Fruit fly (Drosophila melanogaster) whole organism, embryonic: ENCODE data around the gene Vha16-3.
A peak's percentile ranks its signal among the peaks of the same experiment; 100 is the strongest.

Experiments
- ATbp ChIP-seq: fragments of 200-800 bp; sonication (Bioruptor generic); optimal IDR thresholded peaks from 2 replicates; lab custom pipeline; 2017; ENCODE audit warnings: missing biosample characterization, mild to moderate bottlenecking, missing genetic modification characterization, missing genetic modification reagents
- Atf-2 ChIP-seq: fragments of 200-800 bp; sonication (Bioruptor generic); optimal IDR thresholded peaks from 2 replicates; lab custom pipeline; 2016; ENCODE audit warnings: missing biosample characterization, missing genetic modification characterization
- Blimp-1 ChIP-seq: fragments of 200-800 bp; sonication (Bioruptor generic); optimal IDR thresholded peaks from 3 replicates; lab custom pipeline; 2018; ENCODE audit warnings: missing biosample characterization, missing genetic modification characterization, mild to moderate bottlenecking, moderate library complexity, missing genetic modification reagents
- CG1024 ChIP-seq: fragments of 200-800 bp; sonication (Bioruptor generic); IDR thresholded peaks from 2 replicates; pipeline ENCODE4 v1.3.6; 2022; ENCODE audit warnings: missing biosample characterization, missing genetic modification characterization
- CG10267 ChIP-seq: fragments of 200-800 bp; sonication (Bioruptor generic); optimal IDR thresholded peaks from 2 replicates; lab custom pipeline; 2018; ENCODE audit warnings: missing biosample characterization, mild to moderate bottlenecking, missing genetic modification characterization, moderate library complexity
- CG10321 ChIP-seq: fragments of 200-800 bp; sonication (Bioruptor generic); IDR thresholded peaks from 2 replicates; pipeline ENCODE4 v1.3.6; 2022; ENCODE audit warnings: missing biosample characterization, missing genetic modification characterization
- CG11398 ChIP-seq: fragments of 200-800 bp; sonication (Bioruptor generic); optimal IDR thresholded peaks from 2 replicates; lab custom pipeline; 2016; ENCODE audit warnings: missing biosample characterization, missing genetic modification characterization
- CG11560 ChIP-seq: fragments of 200-800 bp; sonication (Bioruptor generic); IDR thresholded peaks from 3 replicates; pipeline ENCODE4 v1.3.6; 2022; ENCODE audit warnings: missing biosample characterization, missing genetic modification characterization
- CG11695 ChIP-seq: fragments of 200-800 bp; sonication (Bioruptor generic); IDR thresholded peaks from 3 replicates; pipeline ENCODE4 v1.3.6; 2022; ENCODE audit warnings: missing biosample characterization, missing genetic modification characterization
- CG14860 ChIP-seq: fragments of 200-800 bp; sonication (Bioruptor generic); IDR thresholded peaks from 3 replicates; pipeline ENCODE4 v1.3.6; 2022; ENCODE audit warnings: missing biosample characterization, missing genetic modification characterization; ENCODE audit not compliant: partially characterized antibody
- CG14965 ChIP-seq: fragments of 200-800 bp; sonication (Bioruptor generic); optimal IDR thresholded peaks from 2 replicates; lab custom pipeline; 2016; ENCODE audit warnings: missing biosample characterization, missing genetic modification characterization, borderline replicate concordance
- CG15514 ChIP-seq: fragments of 200-800 bp; sonication (Bioruptor generic); optimal IDR thresholded peaks from 3 replicates; lab custom pipeline; 2017; ENCODE audit warnings: missing biosample characterization, missing genetic modification characterization, mild to moderate bottlenecking, moderate library complexity, missing genetic modification reagents
- CG18476 ChIP-seq: fragments of 200-800 bp; sonication (Bioruptor generic); optimal IDR thresholded peaks from 2 replicates; lab custom pipeline; 2016; ENCODE audit warnings: missing biosample characterization, mild to moderate bottlenecking, missing genetic modification characterization
- CG2199 ChIP-seq: fragments of 200-800 bp; sonication (Bioruptor generic); IDR thresholded peaks from 3 replicates; pipeline ENCODE4 v1.3.6; 2022; ENCODE audit warnings: missing biosample characterization, missing genetic modification characterization
- CG3281 ChIP-seq: fragments of 200-800 bp; sonication (Bioruptor generic); optimal IDR thresholded peaks from 3 replicates; lab custom pipeline; 2017; ENCODE audit warnings: missing biosample characterization, mild to moderate bottlenecking, missing genetic modification characterization
- CG4328 ChIP-seq: fragments of 200-800 bp; sonication (Bioruptor generic); optimal IDR thresholded peaks from 3 replicates; lab custom pipeline; 2017; ENCODE audit warnings: missing biosample characterization, missing genetic modification reagents, missing genetic modification characterization
- CG5953 ChIP-seq: fragments of 200-800 bp; sonication (Bioruptor generic); IDR thresholded peaks from 2 replicates; pipeline ENCODE4 v1.3.6; 2022; ENCODE audit warnings: missing biosample characterization, missing genetic modification characterization
- CG6683 ChIP-seq: fragments of 200-800 bp; sonication (Bioruptor generic); optimal IDR thresholded peaks from 2 replicates; lab custom pipeline; 2017; ENCODE audit warnings: missing biosample characterization, mild to moderate bottlenecking, missing genetic modification characterization, missing genetic modification reagents
- CG7786 ChIP-seq: fragments of 200-800 bp; sonication (Bioruptor generic); optimal IDR thresholded peaks from 2 replicates; lab custom pipeline; 2016; ENCODE audit warnings: missing biosample characterization, missing genetic modification characterization
- CG8089 ChIP-seq: fragments of 200-800 bp; sonication (Bioruptor generic); optimal IDR thresholded peaks from 3 replicates; lab custom pipeline; 2016; ENCODE audit warnings: missing biosample characterization, missing genetic modification characterization
- CG9932 ChIP-seq: fragments of 200-800 bp; sonication (Bioruptor generic); IDR thresholded peaks from 2 replicates; pipeline ENCODE4 v1.3.6; 2022; ENCODE audit warnings: missing biosample characterization, missing genetic modification characterization
- CrebB ChIP-seq: fragments of 200-800 bp; sonication (Bioruptor generic); optimal IDR thresholded peaks from 3 replicates; lab custom pipeline; 2018; ENCODE audit warnings: missing biosample characterization, mild to moderate bottlenecking, missing genetic modification characterization
- Dfd ChIP-seq, 2 experiments: fragments of >200 bp; optimal IDR thresholded peaks; 2 replicates each; lab custom pipeline; 2017; ENCODE audit warnings: missing biosample characterization in 2 of 2, missing genetic modification characterization in 2 of 2
- Dip2 ChIP-seq: fragments of 200-800 bp; sonication (Bioruptor generic); IDR thresholded peaks from 2 replicates; pipeline ENCODE4 v1.3.6; 2022; ENCODE audit warnings: missing biosample characterization, missing genetic modification characterization
- Fer1 ChIP-seq: fragments of 200-800 bp; sonication (Bioruptor generic); optimal IDR thresholded peaks from 2 replicates; lab custom pipeline; 2017; ENCODE audit warnings: missing biosample characterization, mild to moderate bottlenecking, missing genetic modification characterization
- HLHmδ ChIP-seq: fragments of 200-800 bp; sonication (Bioruptor generic); optimal IDR thresholded peaks from 2 replicates; lab custom pipeline; 2018; ENCODE audit warnings: missing biosample characterization, mild to moderate bottlenecking, missing genetic modification characterization, moderate library complexity
- Hand ChIP-seq: fragments of 200-800 bp; sonication (Bioruptor generic); optimal IDR thresholded peaks from 2 replicates; lab custom pipeline; 2017; ENCODE audit warnings: mild to moderate bottlenecking, missing biosample characterization, missing genetic modification reagents, missing genetic modification characterization
- Meics ChIP-seq: fragments of 200-800 bp; sonication (Bioruptor generic); optimal IDR thresholded peaks from 2 replicates; lab custom pipeline; 2017; ENCODE audit warnings: missing biosample characterization, mild to moderate bottlenecking, missing genetic modification characterization
- Myb ChIP-seq: fragments of 200-800 bp; sonication (Bioruptor generic); optimal IDR thresholded peaks from 2 replicates; lab custom pipeline; 2016; ENCODE audit warnings: missing biosample characterization, missing genetic modification characterization
- Ptx1 ChIP-seq: fragments of 200-800 bp; sonication (Bioruptor generic); IDR thresholded peaks from 2 replicates; pipeline ENCODE4 v1.3.6; 2022; ENCODE audit warnings: missing biosample characterization, missing genetic modification characterization
- az2 ChIP-seq: fragments of 200-800 bp; sonication (Bioruptor generic); optimal IDR thresholded peaks from 3 replicates; lab custom pipeline; 2016; ENCODE audit warnings: missing biosample characterization, missing genetic modification characterization
- ci ChIP-seq: fragments of 200-800 bp; sonication (Bioruptor generic); IDR thresholded peaks from 3 replicates; pipeline ENCODE4 v1.3.6; 2022; ENCODE audit warnings: missing biosample characterization, missing genetic modification characterization
- gce ChIP-seq: fragments of 200-800 bp; sonication (Bioruptor generic); IDR thresholded peaks from 3 replicates; pipeline ENCODE4 v1.3.6; 2022; ENCODE audit warnings: missing biosample characterization, missing genetic modification characterization
- hbn ChIP-seq: fragments of 200-800 bp; sonication (Bioruptor generic); IDR thresholded peaks from 2 replicates; pipeline ENCODE4 v1.3.6; 2022; ENCODE audit warnings: missing biosample characterization, missing genetic modification characterization; ENCODE audit not compliant: partially characterized antibody
- ind ChIP-seq: fragments of 200-800 bp; sonication (Bioruptor generic); optimal IDR thresholded peaks from 3 replicates; lab custom pipeline; 2016; ENCODE audit warnings: missing biosample characterization, missing genetic modification characterization
- kni ChIP-seq: fragments of 200-800 bp; sonication (Bioruptor generic); optimal IDR thresholded peaks from 3 replicates; lab custom pipeline; 2017; ENCODE audit warnings: mild to moderate bottlenecking, missing biosample characterization, missing genetic modification reagents, missing genetic modification characterization
- lab ChIP-seq: fragments of 200-800 bp; sonication (Bioruptor generic); optimal IDR thresholded peaks from 3 replicates; lab custom pipeline; 2017; ENCODE audit warnings: missing biosample characterization, missing genetic modification characterization, mild to moderate bottlenecking, moderate library complexity, missing genetic modification reagents
- lilli ChIP-seq: fragments of 200-800 bp; sonication (Bioruptor generic); optimal IDR thresholded peaks from 3 replicates; lab custom pipeline; 2016; ENCODE audit warnings: missing biosample characterization, missing genetic modification characterization
- mirr ChIP-seq: fragments of 200-800 bp; sonication (Bioruptor generic); optimal IDR thresholded peaks from 3 replicates; lab custom pipeline; 2018; ENCODE audit warnings: missing biosample characterization, mild to moderate bottlenecking, missing genetic modification characterization
- nau ChIP-seq: fragments of 200-800 bp; sonication (Bioruptor generic); optimal IDR thresholded peaks from 3 replicates; lab custom pipeline; 2017; ENCODE audit warnings: missing biosample characterization, mild to moderate bottlenecking, missing genetic modification characterization, missing genetic modification reagents
- nom ChIP-seq: fragments of 200-800 bp; sonication (Bioruptor generic); optimal IDR thresholded peaks from 2 replicates; lab custom pipeline; 2017; ENCODE audit warnings: missing biosample characterization, missing genetic modification characterization, mild to moderate bottlenecking, moderate library complexity, missing genetic modification reagents
- pho ChIP-seq: fragments of 200-800 bp; sonication (Bioruptor generic); optimal IDR thresholded peaks from 2 replicates; lab custom pipeline; 2016; ENCODE audit warnings: missing biosample characterization, missing genetic modification characterization
- ranshi ChIP-seq: fragments of 200-800 bp; sonication (Bioruptor generic); IDR thresholded peaks from 2 replicates; pipeline ENCODE4 v1.3.6; 2022; ENCODE audit warnings: missing biosample characterization, missing genetic modification characterization
- sd ChIP-seq: fragments of 200-800 bp; sonication (Bioruptor generic); optimal IDR thresholded peaks from 3 replicates; lab custom pipeline; 2018; ENCODE audit warnings: missing biosample characterization, mild to moderate bottlenecking, missing genetic modification characterization, moderate library complexity
- sisA ChIP-seq: fragments of 200-800 bp; sonication (Bioruptor generic); IDR thresholded peaks from 2 replicates; pipeline ENCODE4 v1.3.6; 2022; ENCODE audit warnings: missing biosample characterization, missing genetic modification characterization
- stwl ChIP-seq: fragments of 200-800 bp; sonication (Bioruptor generic); optimal IDR thresholded peaks from 3 replicates; lab custom pipeline; 2018; ENCODE audit warnings: missing biosample characterization, mild to moderate bottlenecking, missing genetic modification characterization, moderate library complexity
- zen ChIP-seq: fragments of 200-800 bp; sonication (Bioruptor generic); optimal IDR thresholded peaks from 3 replicates; lab custom pipeline; 2018; ENCODE audit warnings: missing biosample characterization, mild to moderate bottlenecking, missing genetic modification characterization, moderate library complexity
- zf30C ChIP-seq: fragments of 200-800 bp; sonication (Bioruptor generic); optimal IDR thresholded peaks from 3 replicates; lab custom pipeline; 2018; ENCODE audit warnings: missing biosample characterization, mild to moderate bottlenecking, missing genetic modification characterization
- zfh2 ChIP-seq: fragments of 200-800 bp; sonication (Bioruptor generic); optimal IDR thresholded peaks from 2 replicates; lab custom pipeline; 2016; ENCODE audit warnings: missing biosample characterization, missing genetic modification characterization

Vha16-3 gene

DNA sequence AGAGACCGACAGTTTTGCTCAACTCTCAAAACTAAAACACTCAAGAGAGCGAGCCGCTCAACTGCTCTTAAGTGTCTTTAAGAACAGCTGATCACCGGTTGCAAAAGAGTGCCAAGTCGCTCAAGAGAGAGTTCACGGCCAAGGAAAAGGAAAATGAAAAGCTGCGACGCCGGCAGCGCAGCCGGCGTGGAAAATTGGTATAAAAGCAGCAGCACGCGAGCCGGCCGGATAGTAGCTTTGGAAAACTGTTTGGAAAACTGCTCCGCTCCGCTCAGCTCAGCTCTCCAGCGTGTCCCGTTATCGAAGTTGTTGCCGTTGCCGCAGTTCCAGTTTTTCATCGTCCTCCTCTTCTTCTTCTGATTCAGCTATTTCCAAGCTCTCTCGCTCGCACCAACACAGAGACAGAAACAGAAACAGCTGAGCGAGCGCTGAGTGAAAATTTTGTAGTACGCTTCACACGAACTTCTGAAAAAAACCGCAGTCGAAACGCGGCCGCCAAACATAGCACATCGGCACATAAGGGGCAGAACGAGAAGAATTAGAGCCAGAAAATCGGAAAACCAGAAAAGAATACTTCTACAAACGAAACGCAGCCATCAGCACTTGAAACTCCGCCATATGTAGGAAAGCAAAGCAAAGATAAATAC lies 14.4 kb downstream of the Vha16-3 start, which contains the start of gene chrb (continued):
- TF ChIP-seq CG7786 (GFP tag; lab: Kevin White, UChicago) (peak; percentile 27), Myb (peak; percentile 21), ind (GFP tag; lab: Kevin White, UChicago) (no peak), CG2199 (GFP tag; lab: Robert Waterston, UW) (peak; percentile 87; the same call in 1 of the 3 replicates), ranshi (GFP tag; lab: Robert Waterston, UW) (peak; percentile 37; the same call in 1 of the 2 replicates), zf30C (GFP tag; lab: Kevin White, UChicago) (peak; percentile 28), CG1024 (GFP tag; lab: Robert Waterston, UW) (0 out of 2 replicates have a peak, but pooled peaks have one; percentile 30), hbn (peak; percentile 49), Dfd (GFP tag; optimal IDR thresholded peaks at IDR 0.05; lab: Kevin White, UChicago) (no peak), CG10321 (GFP tag; lab: Robert Waterston, UW) (no peak), stwl (tag; lab: Kevin White, UChicago) (peak; percentile 28), CG9932 (GFP tag; lab: Robert Waterston, UW) (no peak), CG15514 (GFP tag; lab: Kevin White, UChicago) (peak; percentile 53), Ptx1 (GFP tag; lab: Robert Waterston, UW) (peak; percentile 23; the same call in 1 of the 2 replicates), ci (peak; percentile 86), Blimp-1 (GFP tag; lab: Kevin White, UChicago) (peak; percentile 56), CrebB (tag; lab: Kevin White, UChicago) (peak; percentile 73), lab (peak; percentile 79), CG3281 (peak; percentile 64), CG18476 (GFP tag; lab: Kevin White, UChicago) (no peak), mirr (GFP tag; lab: Kevin White, UChicago) (peak; percentile 50), CG10267 (tag; lab: Kevin White, UChicago) (peak; percentile 30), HLHmδ (GFP tag; lab: Kevin White, UChicago) (no peak), nom (GFP tag; lab: Kevin White, UChicago) (peak; percentile 79), CG6683 (GFP tag; lab: Kevin White, UChicago) (no peak), pho (GFP tag; lab: Kevin White, UChicago) (no peak), CG14860 (no peak), Atf-2 (GFP tag; lab: Kevin White, UChicago) (peak; percentile 26), CG11695 (GFP tag; lab: Robert Waterston, UW) (peak; percentile 41; the same call in 1 of the 3 replicates), CG11560 (tag; lab: Robert Waterston, UW) (no peak), Dip2 (GFP tag; lab: Robert Waterston, UW) (no peak), kni (GFP tag; lab: Kevin White, UChicago) (peak; percentile 93), sisA (GFP tag; lab: Robert Waterston, UW) (no peak), Fer1 (peak; percentile 72), CG11398 (GFP tag; lab: Kevin White, UChicago) (peak; percentile 43), CG5953 (GFP tag; lab: Robert Waterston, UW) (0 out of 2 replicates have a peak, but pooled peaks have one; percentile 23), ATbp (GFP tag; lab: Kevin White, UChicago) (peak; percentile 56), zen (tag; lab: Kevin White, UChicago) (no peak), lilli (GFP tag; lab: Kevin White, UChicago) (peak; percentile 69), Meics (GFP tag; lab: Kevin White, UChicago) (peak; percentile 42), Hand (GFP tag; lab: Kevin White, UChicago) (peak; percentile 53), az2 (GFP tag; lab: Kevin White, UChicago) (peak; percentile 28), CG8089 (GFP tag; lab: Kevin White, UChicago) (peak; percentile 35), CG4328 (GFP tag; lab: Kevin White, UChicago) (peak; percentile 42), CG14965 (GFP tag; lab: Kevin White, UChicago) (no peak), sd (tag; lab: Kevin White, UChicago) (peak; percentile 65), zfh2 (no peak), gce (GFP tag; lab: Robert Waterston, UW) (peak; percentile 76; the same call in 1 of the 3 replicates), nau (GFP tag; lab: Kevin White, UChicago) (peak; percentile 42)
